Fruit fly (Drosophila melanogaster) ovary, adult (tissue): ENCODE results near the gene Sf3a2.

ENCODE experiments used
- CG17801 ChIP-seq: fragments of 200-800 bp; optimal IDR thresholded peaks from 2 replicates; lab custom pipeline; 2019; ENCODE audit warnings: missing biosample characterization, mild to moderate bottlenecking, missing genetic modification characterization, moderate library complexity; ENCODE audit not compliant: partially characterized antibody

The Sf3a2 gene

DNA sequence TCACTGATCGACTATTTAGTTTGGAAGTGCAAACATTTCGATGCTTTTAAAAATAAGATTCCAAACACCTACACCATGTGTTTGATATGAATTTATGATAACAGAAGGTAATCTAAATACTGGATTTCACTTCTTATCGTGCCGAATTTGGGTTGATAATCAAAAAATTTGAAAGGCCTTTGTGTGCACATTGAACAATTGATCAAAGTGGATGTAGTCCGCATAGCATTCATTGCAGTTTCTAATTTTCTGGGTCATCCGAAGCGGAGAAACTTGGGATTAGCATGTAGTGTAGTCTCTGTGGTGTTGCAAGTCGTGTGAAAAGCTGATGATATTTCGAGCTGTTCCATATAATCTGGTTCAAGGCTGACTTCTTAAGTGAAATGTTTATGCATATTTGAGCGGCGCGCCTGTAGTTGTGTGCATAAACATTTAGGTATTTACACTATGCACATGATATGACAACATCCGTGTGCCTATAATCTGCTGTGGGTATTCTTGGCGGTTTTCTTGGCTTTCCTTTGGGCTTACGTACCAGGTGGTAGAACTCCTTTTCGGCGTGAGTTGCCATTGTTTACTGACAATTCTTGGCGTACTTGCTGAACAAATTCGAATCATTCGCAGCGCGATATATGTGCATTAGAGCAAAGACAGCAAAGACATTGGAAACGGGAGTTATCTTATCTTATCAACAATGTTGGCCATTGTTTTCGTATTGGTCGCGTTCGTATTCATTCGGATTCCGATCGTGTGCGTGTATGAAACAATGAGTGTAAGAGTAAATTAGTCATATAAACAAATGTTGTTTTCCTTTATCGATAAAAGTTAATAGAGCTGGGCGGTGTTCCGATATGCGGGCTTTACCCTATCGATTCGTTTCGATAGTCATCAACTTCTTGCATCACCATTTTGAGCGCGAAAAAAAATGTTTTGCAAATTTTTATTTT is 40.8 kb downstream of the Sf3a2 start, which contains the start of gene Hip1:
TSS of gene Hip1 (minus strand) at position 834 of the 947 bp plus-strand sequence.
- TF ChIP-seq CG17801 = peak; percentile 21
